Comparison of ENCODE assay signal across 2 worm cellular contexts in the genomic region with DNA sequence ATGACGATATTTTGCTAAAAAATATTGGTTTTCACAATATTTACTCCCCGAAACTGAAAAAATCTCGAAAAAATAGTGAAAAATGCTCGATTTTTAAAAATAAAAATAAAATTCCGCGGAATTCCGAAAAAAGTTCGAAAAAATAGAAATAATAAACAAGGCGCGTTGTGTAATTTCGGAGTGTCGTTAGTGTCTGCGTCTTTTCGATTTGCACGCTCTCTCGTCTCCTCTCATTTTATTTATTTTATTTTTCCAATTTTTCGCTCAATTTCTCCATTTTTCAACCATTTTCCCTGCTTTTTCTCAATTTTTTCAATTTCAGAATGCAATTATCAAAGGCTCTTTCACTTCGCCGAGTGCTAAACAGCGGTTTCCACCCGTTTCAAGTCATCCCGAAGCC.
TF ChIP-seq lines count a peak whose summit lies in the region.

A gene (plus strand): TSS at position 323 of the 400 bp plus-strand sequence.

TF ChIP-seq in whole organism, L1 larva, 84 proteins besides CTCF, POLR2A, EP300 and RAD21 (continued from another document):
- TF ChIP-seq nhr-90 (tag; optimal IDR thresholded peaks at IDR 0.05; lab: Kevin White, UChicago; ENCODE audit: poor library complexity), result no peak
- TF ChIP-seq unc-130 (tag; optimal IDR thresholded peaks at IDR 0.05; lab: Kevin White, UChicago), result peak; percentile 53
- no peak for TF ChIP-seq ceh-63 (GFP tag; optimal IDR thresholded peaks at IDR 0.05; lab: Kevin White, UChicago)
- no peak for TF ChIP-seq nhr-11 (tag; optimal IDR thresholded peaks at IDR 0.05; lab: Kevin White, UChicago)
- TF ChIP-seq lin-35 (GFP tag; optimal IDR thresholded peaks at IDR 0.05; lab: Kevin White, UChicago), result peak; percentile 43 to 60
- TF ChIP-seq Y116A8C.19 (tag; optimal IDR thresholded peaks at IDR 0.05; lab: Kevin White, UChicago; ENCODE audit: borderline replicate concordance), result no peak
- TF ChIP-seq lin-39 (tag; optimal IDR thresholded peaks at IDR 0.05; lab: Kevin White, UChicago), result peak; percentile 30
- TF ChIP-seq dpl-1 (GFP tag; optimal IDR thresholded peaks at IDR 0.05; lab: Kevin White, UChicago), result peak; percentile 27 to 51 (median 45)
- TF ChIP-seq lin-13 (GFP tag; optimal IDR thresholded peaks at IDR 0.05; lab: Kevin White, UChicago), result no peak
- TF ChIP-seq efl-1 (optimal IDR thresholded peaks at IDR 0.05; lab: Kevin White, UChicago), result peak; percentile 46 to 56
- peak; percentile 59 to 90 for TF ChIP-seq efl-1 (GFP tag; optimal IDR thresholded peaks at IDR 0.05 in 1 of 2; lab: Kevin White, UChicago)
- TF ChIP-seq rnt-1 (tag; optimal IDR thresholded peaks at IDR 0.05; lab: Kevin White, UChicago), result peak; percentile 30
- TF ChIP-seq dsc-1 (tag; optimal IDR thresholded peaks at IDR 0.05; lab: Kevin White, UChicago), result peak; percentile 37
- TF ChIP-seq snu-23 (GFP tag; optimal IDR thresholded peaks at IDR 0.05; lab: Kevin White, UChicago), result peak; percentile 61
- TF ChIP-seq nhr-85 (tag; lab: Kevin White, UChicago), result peak; percentile 37
- TF ChIP-seq sox-4 (tag; optimal IDR thresholded peaks at IDR 0.05; lab: Kevin White, UChicago), result no peak
- peak; percentile 42 for TF ChIP-seq lin-14 (GFP tag; optimal IDR thresholded peaks at IDR 0.05; lab: Kevin White, UChicago)
- peak; percentile 26 for TF ChIP-seq mep-1 (tag; optimal IDR thresholded peaks at IDR 0.05; lab: Kevin White, UChicago)
- peak; percentile 0 for TF ChIP-seq blmp-1 (tag; optimal IDR thresholded peaks at IDR 0.05; lab: Kevin White, UChicago)
- peak; percentile 31 for TF ChIP-seq nhr-20 (tag; optimal IDR thresholded peaks at IDR 0.05; lab: Kevin White, UChicago)
- TF ChIP-seq tlp-1 (tag; optimal IDR thresholded peaks at IDR 0.05; lab: Kevin White, UChicago), result no peak
- no peak for TF ChIP-seq mdl-1 (tag; optimal IDR thresholded peaks at IDR 0.05; lab: Kevin White, UChicago)
- peak; percentile 41 for TF ChIP-seq tbx-2 (tag; optimal IDR thresholded peaks at IDR 0.05; lab: Kevin White, UChicago)
- TF ChIP-seq aha-1 (tag; optimal IDR thresholded peaks at IDR 0.05; lab: Kevin White, UChicago), result no peak
TF ChIP-seq in whole organism, L1 larva: peak in this region for 21.

TF ChIP-seq in whole organism, L3 larva, 47 proteins besides CTCF, POLR2A, EP300 and RAD21 (continued from another document):
- TF ChIP-seq pha-4 (tag; optimal IDR thresholded peaks at IDR 0.05; lab: Kevin White, UChicago) (peak; percentile 63), pqm-1 (tag; optimal IDR thresholded peaks at IDR 0.05; lab: Kevin White, UChicago) (no peak), zag-1 (tag; optimal IDR thresholded peaks at IDR 0.05; lab: Kevin White, UChicago) (no peak), ZK546.5 (tag; optimal IDR thresholded peaks at IDR 0.05; lab: Kevin White, UChicago) (no peak), eor-1 (tag; optimal IDR thresholded peaks at IDR 0.05; lab: Kevin White, UChicago) (no peak), nhr-76 (tag; optimal IDR thresholded peaks at IDR 0.05; lab: Kevin White, UChicago) (no peak), egl-5 (tag; optimal IDR thresholded peaks at IDR 0.05; lab: Kevin White, UChicago) (no peak), tbx-2 (tag; optimal IDR thresholded peaks at IDR 0.05; lab: Kevin White, UChicago) (no peak), nhr-12 (tag; optimal IDR thresholded peaks at IDR 0.05; lab: Kevin White, UChicago) (no peak), nhr-67 (tag; optimal IDR thresholded peaks at IDR 0.05; lab: Kevin White, UChicago) (no peak), ceh-9 (tag; optimal IDR thresholded peaks at IDR 0.05; lab: Kevin White, UChicago) (no peak), elt-1 (tag; optimal IDR thresholded peaks at IDR 0.05; lab: Kevin White, UChicago) (no peak), nhr-43 (tag; optimal IDR thresholded peaks at IDR 0.05; lab: Kevin White, UChicago; ENCODE audit: poor library complexity, severe bottlenecking) (no peak), ztf-11 (tag; optimal IDR thresholded peaks at IDR 0.05; lab: Kevin White, UChicago) (no peak), mml-1 (tag; optimal IDR thresholded peaks at IDR 0.05; lab: Kevin White, UChicago) (no peak), unc-62 (GFP tag; optimal IDR thresholded peaks at IDR 0.05; lab: Kevin White, UChicago) (no peak), ama-1 (optimal IDR thresholded peaks at IDR 0.05; lab: Kevin White, UChicago) (no peak), aly-2 (tag; optimal IDR thresholded peaks at IDR 0.05; lab: Kevin White, UChicago) (no peak), sea-2 (GFP tag; optimal IDR thresholded peaks at IDR 0.05; lab: Kevin White, UChicago) (no peak), nfya-1 (tag; optimal IDR thresholded peaks at IDR 0.05; lab: Kevin White, UChicago; ENCODE audit: insufficient read depth) (peak; percentile 45), daf-12 (tag; optimal IDR thresholded peaks at IDR 0.05; lab: Kevin White, UChicago) (no peak)
